Fruit fly (Drosophila melanogaster): ENCODE data around the gene shps.

Gene shps

dm6 chr3R:24318217-24319082 is 39.1 kb downstream of the shps start, which contains the start of the genes Nab2 and BRWD3 (continued):
- TF ChIP-seq chif (GFP tag; optimal IDR thresholded peaks at IDR 0.05) (peak in 1 of 2 experiments; percentile 6), CG7372 (GFP tag; IDR thresholded peaks at IDR 0.05) (no peak), CG13624 (GFP tag; optimal IDR thresholded peaks at IDR 0.05) (no peak), CG8944 (GFP tag; optimal IDR thresholded peaks at IDR 0.05) (no peak), Camta (GFP tag; optimal IDR thresholded peaks at IDR 0.05) (no peak), Oli (tag; optimal IDR thresholded peaks at IDR 0.05) (no peak), CG15073 (GFP tag; optimal IDR thresholded peaks at IDR 0.05) (no peak), usp (GFP tag; optimal IDR thresholded peaks at IDR 0.05) (no peak), Dfd (GFP tag; optimal IDR thresholded peaks at IDR 0.05) (no peak), CG11247 (GFP tag; IDR thresholded peaks at IDR 0.05) (peak; percentile 34; the same call in 1 of the 2 replicates), Ada2b (GFP tag; IDR thresholded peaks at IDR 0.05) (no peak), cwo (GFP tag; optimal IDR thresholded peaks at IDR 0.05) (no peak), tup (GFP tag; optimal IDR thresholded peaks at IDR 0.05) (no peak), tgo (GFP tag; IDR thresholded peaks at IDR 0.05) (no peak), Sry-β (GFP tag; optimal IDR thresholded peaks at IDR 0.05) (peak; percentile 56), CG34224 (GFP tag; IDR thresholded peaks at IDR 0.05; ENCODE audit: partially characterized antibody) (peak; percentile 26; the same call in 2 of the 3 replicates), CG10321 (GFP tag; IDR thresholded peaks at IDR 0.05) (no peak), corto (GFP tag; optimal IDR thresholded peaks at IDR 0.05) (no peak), Side (GFP tag; optimal IDR thresholded peaks at IDR 0.05) (no peak), vfl (GFP tag; optimal IDR thresholded peaks at IDR 0.05) (no peak), CG15269 (tag; optimal IDR thresholded peaks at IDR 0.05) (no peak), aop (GFP tag; IDR thresholded peaks at IDR 0.05) (no peak), chm (GFP tag; IDR thresholded peaks at IDR 0.05) (no peak), ab (GFP tag; optimal IDR thresholded peaks at IDR 0.05) (no peak), Rfx (GFP tag; IDR thresholded peaks at IDR 0.05) (peak; percentile 75), CG10959 (GFP tag; IDR thresholded peaks at IDR 0.05) (no peak), CG31224 (GFP tag; IDR thresholded peaks at IDR 0.05) (no peak), Atf-2 (GFP tag; optimal IDR thresholded peaks at IDR 0.05) (no peak), CG2889 (GFP tag; IDR thresholded peaks at IDR 0.05) (no peak), Blimp-1 (GFP tag; optimal IDR thresholded peaks at IDR 0.05) (no peak), CTCF (GFP tag; optimal IDR thresholded peaks at IDR 0.05) (no peak), rib (GFP tag; IDR thresholded peaks at IDR 0.05) (no peak), CG13894 (tag; optimal IDR thresholded peaks at IDR 0.05) (no peak), CG18764 (GFP tag; optimal IDR thresholded peaks at IDR 0.05) (no peak), CG4328 (GFP tag; optimal IDR thresholded peaks at IDR 0.05) (peak; percentile 32), Ssrp (tag; optimal IDR thresholded peaks at IDR 0.05) (peak; percentile 22), bbx (GFP tag; IDR thresholded peaks at IDR 0.05; ENCODE audit: partially characterized antibody) (peak; percentile 75), CG10565 (GFP tag; optimal IDR thresholded peaks at IDR 0.05) (no peak), sug (tag; optimal IDR thresholded peaks at IDR 0.05) (no peak), Hsf (GFP tag; optimal IDR thresholded peaks at IDR 0.05) (peak; percentile 61), Xrp1 (GFP tag; IDR thresholded peaks at IDR 0.05) (peak; percentile 47; the same call in 1 of the 2 replicates), slou (GFP tag; optimal IDR thresholded peaks at IDR 0.05) (no peak), zen (tag; optimal IDR thresholded peaks at IDR 0.05) (peak; percentile 28), abd-A (tag; optimal IDR thresholded peaks at IDR 0.05) (no peak), CG14014 (GFP tag; IDR thresholded peaks at IDR 0.05) (peak; percentile 51; the same call in 1 of the 2 replicates), CG6689 (GFP tag; IDR thresholded peaks at IDR 0.05) (0 out of 2 replicates have a peak, but pooled peaks have one; percentile 4), CG18476 (GFP tag; optimal IDR thresholded peaks at IDR 0.05) (peak; percentile 44), CG18599 (GFP tag; optimal IDR thresholded peaks at IDR 0.05) (no peak), MBD-R2 (GFP tag; IDR thresholded peaks at IDR 0.05) (peak; percentile 67), Ets65A (GFP tag) (peak; percentile 84)

Data from whole organism, embryonic.